Fruit fly (Drosophila melanogaster) whole organism, embryonic: ENCODE data around the gene Syx5.

Source experiments
- CG10959 ChIP-seq: fragments of 200-800 bp; sonication (Bioruptor generic); IDR thresholded peaks from 2 replicates; pipeline ENCODE4 v1.3.6; 2022; ENCODE audit warnings: missing biosample characterization, missing genetic modification characterization
- CG12659 ChIP-seq: fragments of 200-800 bp; sonication (Bioruptor generic); optimal IDR thresholded peaks from 3 replicates; lab custom pipeline; 2017; ENCODE audit warnings: mild to moderate bottlenecking, missing biosample characterization, missing genetic modification reagents, missing genetic modification characterization
- CG13123 ChIP-seq: fragments of 200-800 bp; sonication (Bioruptor generic); optimal IDR thresholded peaks from 2 replicates; lab custom pipeline; 2016; ENCODE audit warnings: missing biosample characterization, missing genetic modification characterization
- CG15696 ChIP-seq: fragments of 200-800 bp; sonication (Bioruptor generic); optimal IDR thresholded peaks from 2 replicates; lab custom pipeline; 2019; ENCODE audit warnings: missing biosample characterization, mild to moderate bottlenecking, missing genetic modification characterization, moderate library complexity
- CG17385 ChIP-seq: fragments of 200-800 bp; sonication (Bioruptor generic); optimal IDR thresholded peaks from 3 replicates; lab custom pipeline; 2018; ENCODE audit warnings: missing biosample characterization, mild to moderate bottlenecking, missing genetic modification characterization
- CG18262 ChIP-seq: fragments of 200-800 bp; optimal IDR thresholded peaks from 3 replicates; lab custom pipeline; 2019; ENCODE audit warnings: missing biosample characterization, mild to moderate bottlenecking, missing genetic modification characterization, moderate library complexity
- CG2129 ChIP-seq: fragments of 200-800 bp; sonication (Bioruptor generic); IDR thresholded peaks from 2 replicates; pipeline ENCODE4 v1.3.6; 2022; ENCODE audit warnings: missing biosample characterization, missing genetic modification characterization; ENCODE audit not compliant: partially characterized antibody
- CG2875 ChIP-seq: fragments of 200-800 bp; sonication (Bioruptor generic); optimal IDR thresholded peaks from 2 replicates; lab custom pipeline; 2017; ENCODE audit warnings: missing biosample characterization, mild to moderate bottlenecking, missing genetic modification characterization, missing genetic modification reagents
- CG3065 ChIP-seq: fragments of 200-800 bp; sonication (Bioruptor generic); optimal IDR thresholded peaks from 2 replicates; lab custom pipeline; 2016; ENCODE audit warnings: missing biosample characterization, missing genetic modification characterization
- CG42726 ChIP-seq: fragments of 200-800 bp; sonication (Bioruptor generic); IDR thresholded peaks from 2 replicates; pipeline ENCODE4 v1.3.6; 2022; ENCODE audit warnings: missing biosample characterization, missing genetic modification characterization; ENCODE audit not compliant: partially characterized antibody
- CG4617 ChIP-seq: fragments of 200-800 bp; sonication (Bioruptor generic); optimal IDR thresholded peaks from 3 replicates; lab custom pipeline; 2016; ENCODE audit warnings: missing biosample characterization, missing genetic modification characterization, borderline replicate concordance
- CG8924 ChIP-seq: fragments of 200-800 bp; optimal IDR thresholded peaks from 3 replicates; lab custom pipeline; 2019; ENCODE audit warnings: missing biosample characterization, mild to moderate bottlenecking, missing genetic modification characterization, moderate library complexity
- CoRest ChIP-seq: fragments of 200-800 bp; sonication (Bioruptor generic); optimal IDR thresholded peaks from 3 replicates; lab custom pipeline; 2018; ENCODE audit warnings: missing biosample characterization, mild to moderate bottlenecking, missing genetic modification characterization, moderate library complexity
- CrebB ChIP-seq: fragments of 200-800 bp; sonication (Bioruptor generic); optimal IDR thresholded peaks from 3 replicates; lab custom pipeline; 2018; ENCODE audit warnings: missing biosample characterization, mild to moderate bottlenecking, missing genetic modification characterization
- Dip3 ChIP-seq: fragments of 200-800 bp; sonication (Bioruptor generic); optimal IDR thresholded peaks from 3 replicates; lab custom pipeline; 2016; ENCODE audit warnings: missing biosample characterization, missing genetic modification characterization
- Eip74EF ChIP-seq, 2 experiments: fragments of 200-800 bp in 1 of 2; fragments of >200 bp in 1 of 2; sonication (Bioruptor generic) in 1 of 2; optimal IDR thresholded peaks; 2 replicates each; lab custom pipeline; 2017 to 2019; ENCODE audit warnings: missing biosample characterization in 2 of 2, missing genetic modification characterization in 2 of 2, mild to moderate bottlenecking in 1 of 2, moderate library complexity in 1 of 2
- HLH54F ChIP-seq: fragments of 200-800 bp; sonication (Bioruptor generic); optimal IDR thresholded peaks from 3 replicates; lab custom pipeline; 2016; ENCODE audit warnings: missing biosample characterization, missing genetic modification characterization
- MESR4 ChIP-seq: fragments of 200-800 bp; sonication (Bioruptor generic); optimal IDR thresholded peaks from 2 replicates; lab custom pipeline; 2018; ENCODE audit warnings: missing biosample characterization, mild to moderate bottlenecking, missing genetic modification characterization, moderate library complexity
- Optix ChIP-seq: fragments of 200-800 bp; sonication (Bioruptor generic); IDR thresholded peaks from 3 replicates; pipeline ENCODE4 v1.3.6; 2022; ENCODE audit warnings: missing biosample characterization, missing genetic modification characterization
- Sin3A ChIP-seq: fragments of >200 bp; optimal IDR thresholded peaks from 2 replicates; lab custom pipeline; 2018
- Taf1 ChIP-seq: fragments of 200-800 bp; sonication (Bioruptor generic); IDR thresholded peaks from 2 replicates; pipeline ENCODE4 v1.3.6; 2022; ENCODE audit warnings: missing biosample characterization, missing genetic modification characterization
- YL-1 ChIP-seq: fragments of 200-800 bp; sonication (Bioruptor generic); optimal IDR thresholded peaks from 3 replicates; lab custom pipeline; 2017; ENCODE audit warnings: missing biosample characterization, mild to moderate bottlenecking, missing genetic modification characterization
- ash1 ChIP-seq: fragments of 200-800 bp; sonication (Bioruptor generic); optimal IDR thresholded peaks from 2 replicates; lab custom pipeline; 2018; ENCODE audit warnings: missing biosample characterization, mild to moderate bottlenecking, missing genetic modification characterization
- br ChIP-seq: fragments of >200 bp; optimal IDR thresholded peaks from 2 replicates; lab custom pipeline; 2017
- cad ChIP-seq: fragments of >200 bp; optimal IDR thresholded peaks from 2 replicates; lab custom pipeline; 2017; ENCODE audit warnings: missing biosample characterization, missing genetic modification characterization
- kay ChIP-seq: fragments of 200-800 bp; sonication (Bioruptor generic); optimal IDR thresholded peaks from 2 replicates; lab custom pipeline; 2016; ENCODE audit warnings: missing biosample characterization, missing genetic modification characterization
- nerfin-1 ChIP-seq: fragments of 200-800 bp; sonication (Bioruptor generic); optimal IDR thresholded peaks from 3 replicates; lab custom pipeline; 2019; ENCODE audit warnings: missing biosample characterization, mild to moderate bottlenecking, missing genetic modification characterization, moderate library complexity
- pan ChIP-seq, 4 experiments: fragments of >200 bp in 3 of 4; fragments of 200-800 bp in 1 of 4; sonication (Bioruptor generic) in 1 of 4; optimal IDR thresholded peaks in 3 of 4; IDR thresholded peaks in 1 of 4; 2 replicates each; pipeline versions ENCODE4 v1.3.6 to Lab custom; 2017 to 2022; ENCODE audit warnings: missing biosample characterization in 2 of 4, missing genetic modification characterization in 2 of 4, mixed read lengths in 1 of 4
- sens ChIP-seq: fragments of 200-800 bp; sonication (Bioruptor generic); peaks from one replicate; lab custom pipeline; 2016; ENCODE audit warnings: missing biosample characterization, missing genetic modification characterization
- sisA ChIP-seq: fragments of 200-800 bp; sonication (Bioruptor generic); IDR thresholded peaks from 2 replicates; pipeline ENCODE4 v1.3.6; 2022; ENCODE audit warnings: missing biosample characterization, missing genetic modification characterization
- slbo ChIP-seq: fragments of 200-800 bp; sonication (Bioruptor generic); IDR thresholded peaks from 2 replicates; pipeline ENCODE4 v1.3.6; 2022; ENCODE audit warnings: missing biosample characterization, missing genetic modification characterization
- slou ChIP-seq: fragments of 200-800 bp; sonication (Bioruptor generic); optimal IDR thresholded peaks from 3 replicates; lab custom pipeline; 2016; ENCODE audit warnings: missing biosample characterization, missing genetic modification characterization
- so ChIP-seq: fragments of 200-800 bp; sonication (Bioruptor generic); IDR thresholded peaks from 3 replicates; pipeline ENCODE4 v1.3.6; 2022; ENCODE audit warnings: missing biosample characterization, missing genetic modification characterization
- trem ChIP-seq: fragments of 200-800 bp; optimal IDR thresholded peaks from 3 replicates; lab custom pipeline; 2019; ENCODE audit warnings: missing biosample characterization, mild to moderate bottlenecking, missing genetic modification characterization, moderate library complexity
- zfh1 ChIP-seq: fragments of 200-800 bp; sonication (Bioruptor generic); IDR thresholded peaks from 3 replicates; pipeline ENCODE4 v1.3.6; 2022; ENCODE audit warnings: missing biosample characterization, missing genetic modification characterization

The Syx5 gene

dm6 chr2L:16287602-16288392 is 19.3 kb upstream of the Syx5 start, which contains the start of the genes crp and pkaap (continued):
- TF ChIP-seq CG42726 (GFP tag; lab: Robert Waterston, UW) (no peak), sisA (GFP tag; lab: Robert Waterston, UW) (no peak), CG15696 (tag; lab: Kevin White, UChicago) (peak; percentile 72), slou (GFP tag; lab: Kevin White, UChicago) (peak; percentile 86), pan (optimal IDR thresholded peaks at IDR 0.05; lab: Kevin White, UChicago) (no peak), pan (GFP tag; optimal IDR thresholded peaks at IDR 0.05 in 1 of 2, IDR thresholded peaks at IDR 0.05 in 1 of 2) (no peak), CG3065 (GFP tag; lab: Kevin White, UChicago) (peak; percentile 72), CG8924 (peak; percentile 49), CG18262 (tag; lab: Kevin White, UChicago) (peak; percentile 65), so (GFP tag; lab: Robert Waterston, UW) (no peak), CoRest (tag; lab: Kevin White, UChicago) (peak; percentile 56), slbo (GFP tag; lab: Robert Waterston, UW) (no peak), trem (tag; lab: Kevin White, UChicago) (peak; percentile 62), cad (GFP tag; lab: Kevin White, UChicago) (no peak), CG2129 (GFP tag; lab: Robert Waterston, UW) (no peak)

- TF ChIP-seq CG12659 (GFP tag; lab: Kevin White, UChicago) (peak; percentile 33), ash1 (GFP tag; lab: Kevin White, UChicago) (no peak), CG17385 (GFP tag; lab: Kevin White, UChicago) (peak; percentile 71), CG10959 (GFP tag; lab: Robert Waterston, UW) (no peak), kay (GFP tag; lab: Kevin White, UChicago) (no peak), Sin3A (lab: Kevin White, UChicago) (no peak), MESR4 (peak; percentile 88), HLH54F (GFP tag; lab: Kevin White, UChicago) (no peak), CG4617 (GFP tag; lab: Kevin White, UChicago) (peak; percentile 86), CG13123 (GFP tag; lab: Kevin White, UChicago) (no peak), YL-1 (GFP tag; lab: Kevin White, UChicago) (peak; percentile 32), br (lab: Kevin White, UChicago) (no peak), zfh1 (GFP tag; lab: Robert Waterston, UW) (no peak)
- TF ChIP-seq, all 482 proteins: peak for 5
Observed at dm6 chr2L:16288393-16288731, 18.8 kb upstream of the Syx5 start.

dm6 chr2L:16290984-16291383 is 16.2 kb upstream of the Syx5 start, which contains the start of gene CG17329:
CG17329 (plus strand) TSS chr2L:16291284.
- TF ChIP-seq CrebB (tag; lab: Kevin White, UChicago) = no peak
- no peak for TF ChIP-seq CG2875 (GFP tag; lab: Kevin White, UChicago)
- no peak for TF ChIP-seq nerfin-1
- no peak for TF ChIP-seq Taf1 (GFP tag; lab: Robert Waterston, UW)
- no peak for TF ChIP-seq Optix (GFP tag; lab: Robert Waterston, UW)
- peak; percentile 2 for TF ChIP-seq sens
- TF ChIP-seq Dip3 = no peak
- TF ChIP-seq Eip74EF (GFP tag; optimal IDR thresholded peaks at IDR 0.05; lab: Kevin White, UChicago) = no peak
